Worm (Caenorhabditis elegans) whole organism, L1 larva: Measurements from ENCODE around the gene srd-1.

Source experiments
- aha-1 ChIP-seq: fragments of 150-350 bp; optimal IDR thresholded peaks from 2 replicates; lab custom pipeline; 2014; ENCODE audit warnings: missing biosample characterization, missing genetic modification characterization
- ama-1 ChIP-seq: fragments of 150-350 bp; optimal IDR thresholded peaks from 2 replicates; lab custom pipeline; 2014
- blmp-1 ChIP-seq: fragments of 150-350 bp; optimal IDR thresholded peaks from 2 replicates; lab custom pipeline; 2014; ENCODE audit warnings: missing biosample characterization, missing genetic modification characterization
- egl-27 ChIP-seq, 2 experiments: fragments of 150-350 bp in 1 of 2; sonication (generic microtip); optimal IDR thresholded peaks; 3 replicates each; lab custom pipeline; 2017 to 2018; ENCODE audit warnings: missing biosample characterization in 2 of 2, missing genetic modification characterization in 2 of 2, missing genetic modification reagents in 2 of 2
- mef-2 ChIP-seq: fragments of 150-350 bp; optimal IDR thresholded peaks from 2 replicates; lab custom pipeline; 2014; ENCODE audit warnings: missing biosample characterization, missing genetic modification characterization
- nhr-11 ChIP-seq: fragments of 150-350 bp; optimal IDR thresholded peaks from 2 replicates; lab custom pipeline; 2014; ENCODE audit warnings: missing biosample characterization, missing genetic modification characterization
- nhr-12 ChIP-seq: sonication (generic microtip); optimal IDR thresholded peaks from 2 replicates; lab custom pipeline; 2017; ENCODE audit warnings: missing biosample characterization, missing genetic modification characterization
- nhr-20 ChIP-seq: sonication (generic microtip); optimal IDR thresholded peaks from 2 replicates; lab custom pipeline; 2016; ENCODE audit warnings: mild to moderate bottlenecking, missing genetic modification characterization, missing compliant biosample characterization
- snpc-4 ChIP-seq: fragments of 150-350 bp; optimal IDR thresholded peaks from 2 replicates; lab custom pipeline; 2014; ENCODE audit warnings: missing biosample characterization, missing genetic modification characterization
- sptf-1 ChIP-seq: fragments of 150-350 bp; optimal IDR thresholded peaks from 2 replicates; lab custom pipeline; 2014; ENCODE audit warnings: missing biosample characterization, missing genetic modification characterization
- unc-130 ChIP-seq: fragments of 150-350 bp; optimal IDR thresholded peaks from 2 replicates; lab custom pipeline; 2017; ENCODE audit warnings: missing biosample characterization, missing genetic modification characterization, inconsistent platforms
- vab-15 ChIP-seq: sonication (generic microtip); optimal IDR thresholded peaks from 2 replicates; lab custom pipeline; 2017; ENCODE audit warnings: missing genotype, mild to moderate bottlenecking, missing genetic modification characterization, missing compliant biosample characterization

DNA sequence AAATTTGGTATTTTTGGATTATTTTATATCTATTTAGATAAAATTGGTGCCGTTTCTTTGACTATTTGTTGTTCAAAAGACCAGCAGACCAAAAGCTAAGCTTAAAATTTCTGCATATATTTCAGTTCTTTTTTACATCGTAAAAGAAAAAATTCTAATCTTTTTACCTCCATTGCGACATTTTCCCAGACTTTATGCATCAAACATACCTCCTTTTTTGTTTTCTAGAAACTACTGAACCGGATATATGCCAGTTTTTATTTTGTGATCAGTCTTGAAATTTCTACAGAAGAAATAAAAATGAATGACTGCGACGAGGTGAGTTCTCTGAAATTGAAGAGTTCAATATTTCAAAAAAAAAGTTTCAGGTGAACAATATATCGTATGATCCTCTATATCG is 12.1 kb upstream of the srd-1 start, which contains the start of gene srb-6:
- TF ChIP-seq mef-2 (tag; lab: Kevin White, UChicago) (no peak), nhr-20 (tag; lab: Kevin White, UChicago) (no peak), nhr-12 (tag; lab: Kevin White, UChicago) (no peak), aha-1 (tag; lab: Kevin White, UChicago) (no peak), egl-27 (tag; optimal IDR thresholded peaks at IDR 0.05; lab: Kevin White, UChicago) (no peak), sptf-1 (tag; lab: Kevin White, UChicago) (no peak), snpc-4 (no peak), ama-1 (lab: Kevin White, UChicago) (no peak), vab-15 (no peak), unc-130 (tag; lab: Kevin White, UChicago) (no peak), nhr-11 (tag; lab: Kevin White, UChicago) (no peak), blmp-1 (no peak)
